Worm (Caenorhabditis elegans) whole organism, early embryonic: Measurements from ENCODE around the gene F45E12.5.

Source experiments
- B0310.2 ChIP-seq: sonication (generic microtip); optimal IDR thresholded peaks from 2 replicates; lab custom pipeline; 2016; ENCODE audit warnings: mild to moderate bottlenecking, missing genetic modification characterization, missing compliant biosample characterization
- F13C5.2 ChIP-seq: sonication (generic microtip); optimal IDR thresholded peaks from 2 replicates; lab custom pipeline; 2017; ENCODE audit warnings: mild to moderate bottlenecking, missing genetic modification characterization, inconsistent platforms, missing compliant biosample characterization
- aly-1 ChIP-seq: sonication (generic microtip); optimal IDR thresholded peaks from 2 replicates; lab custom pipeline; 2016; ENCODE audit warnings: missing genetic modification characterization, missing compliant biosample characterization
- ama-1 ChIP-seq: fragments of 150-350 bp; optimal IDR thresholded peaks from 2 replicates; lab custom pipeline; 2014
- ceh-13 ChIP-seq: fragments of 200-800 bp; sonication (Bioruptor generic); optimal IDR thresholded peaks from 2 replicates; lab custom pipeline; 2018; ENCODE audit warnings: mild to moderate bottlenecking, missing genetic modification characterization, missing compliant biosample characterization
- ceh-36 ChIP-seq: sonication (generic microtip); optimal IDR thresholded peaks from 2 replicates; lab custom pipeline; 2016; ENCODE audit warnings: missing genetic modification characterization, inconsistent platforms, missing compliant biosample characterization
- ets-7 ChIP-seq: sonication (generic microtip); optimal IDR thresholded peaks from 2 replicates; lab custom pipeline; 2016; ENCODE audit warnings: missing genotype, missing genetic modification characterization, missing compliant biosample characterization
- flt-1 ChIP-seq: fragments of 200-800 bp; sonication (Bioruptor generic); IDR thresholded peaks from 2 replicates; pipeline ENCODE4 v1.3.6; 2022; ENCODE audit warnings: missing genetic modification characterization, missing compliant biosample characterization
- hmbx-1 ChIP-seq: sonication (generic microtip); optimal IDR thresholded peaks from 2 replicates; lab custom pipeline; 2016; ENCODE audit warnings: mild to moderate bottlenecking, missing genetic modification characterization, missing compliant biosample characterization
- hmg-4 ChIP-seq: fragments of 200-800 bp; sonication (Bioruptor generic); optimal IDR thresholded peaks from 2 replicates; lab custom pipeline; 2018; ENCODE audit warnings: mild to moderate bottlenecking, missing genetic modification characterization, missing compliant biosample characterization
- hnd-1 ChIP-seq: sonication (generic microtip); optimal IDR thresholded peaks from 2 replicates; lab custom pipeline; 2016; ENCODE audit warnings: missing genetic modification characterization, missing compliant biosample characterization
- pes-1 ChIP-seq: fragments of 200-800 bp; sonication (Bioruptor generic); IDR thresholded peaks from 2 replicates; pipeline ENCODE4 v1.3.6; 2022; ENCODE audit warnings: missing genetic modification reagents, missing genetic modification characterization, missing compliant biosample characterization
- scrt-1 ChIP-seq: fragments of 200-800 bp; sonication (Bioruptor generic); IDR thresholded peaks from 2 replicates; pipeline ENCODE4 v1.3.6; 2022; ENCODE audit warnings: missing genetic modification characterization, missing compliant biosample characterization
- sea-1 ChIP-seq: fragments of 200-800 bp; sonication (Bioruptor generic); conservative IDR thresholded peaks from 2 replicates; pipeline ENCODE4 v1.3.6; 2022; ENCODE audit warnings: missing genetic modification characterization, missing compliant biosample characterization
- tbx-11 ChIP-seq: fragments of 200-800 bp; sonication (Bioruptor generic); IDR thresholded peaks from 2 replicates; pipeline ENCODE4 v1.3.6; 2022; ENCODE audit warnings: missing genetic modification characterization, missing compliant biosample characterization
- tbx-37 ChIP-seq: fragments of 200-800 bp; sonication (Bioruptor generic); conservative IDR thresholded peaks from 2 replicates; pipeline ENCODE4 v1.3.6; 2022; ENCODE audit warnings: missing genetic modification reagents, missing genetic modification characterization, missing compliant biosample characterization
- tra-4 ChIP-seq: sonication (generic microtip); optimal IDR thresholded peaks from 2 replicates; lab custom pipeline; 2017; ENCODE audit warnings: missing genetic modification characterization, missing compliant biosample characterization

Gene F45E12.5

ce11 chrII:7317468-7317867 is 7.6 kb upstream of the F45E12.5 start, which contains the start of gene F21D12.2:
F21D12.2 (plus strand) TSS chrII:7317768.
- TF ChIP-seq aly-1 (tag; lab: Kevin White, UChicago) (no peak), ceh-13 (GFP tag; lab: Kevin White, UChicago) (no peak), flt-1 (GFP tag; lab: Robert Waterston, UW) (no peak), tbx-37 (GFP tag; lab: Robert Waterston, UW) (no peak), hmbx-1 (tag; lab: Kevin White, UChicago) (no peak), B0310.2 (tag; lab: Kevin White, UChicago) (no peak), ama-1 (lab: Kevin White, UChicago) (no peak), F13C5.2 (no peak), tbx-11 (no peak), ceh-36 (tag; lab: Kevin White, UChicago) (no peak), pes-1 (GFP tag; lab: Robert Waterston, UW) (no peak)

ce11 chrII:7314083-7314482 is 4.2 kb upstream of the F45E12.5 start, which contains the start of gene F45E12.6:
F45E12.6 (minus strand) TSS chrII:7314183.
- TF ChIP-seq tra-4 (tag; lab: Kevin White, UChicago) (no peak), ama-1 (lab: Kevin White, UChicago) (no peak), flt-1 (GFP tag; lab: Robert Waterston, UW) (no peak), tbx-11 (no peak), F13C5.2 (no peak), hmg-4 (GFP tag; lab: Kevin White, UChicago) (no peak), ceh-13 (GFP tag; lab: Kevin White, UChicago) (no peak), pes-1 (GFP tag; lab: Robert Waterston, UW) (no peak), aly-1 (tag; lab: Kevin White, UChicago) (no peak), B0310.2 (tag; lab: Kevin White, UChicago) (no peak), hnd-1 (tag; lab: Kevin White, UChicago) (no peak)

DNA sequence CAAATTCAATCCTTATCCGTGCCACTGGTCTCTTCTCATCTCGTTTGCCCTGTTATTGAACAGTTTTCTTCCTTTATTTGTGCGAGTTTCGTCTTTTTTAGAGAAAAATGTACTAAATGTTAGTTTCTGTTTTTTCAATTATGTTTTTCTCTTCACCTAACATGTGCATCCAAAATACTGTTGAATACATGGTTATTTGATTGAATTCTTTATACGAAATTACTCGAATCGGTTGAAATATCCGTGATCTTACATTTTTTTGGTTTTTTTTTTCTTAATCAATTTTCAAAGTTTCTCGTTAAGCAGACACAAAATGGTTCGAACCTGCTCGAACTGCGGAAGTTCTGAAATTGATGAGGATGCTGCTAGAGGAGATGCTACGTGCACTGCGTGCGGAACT is 4.4 kb downstream of the F45E12.5 start, which contains the start of gene brf-1:
Gene brf-1 (plus strand): TSS at position 301 of the 400 bp plus-strand sequence.
- TF ChIP-seq hmg-4 (GFP tag; lab: Kevin White, UChicago) (no peak), hmbx-1 (tag; lab: Kevin White, UChicago) (no peak), aly-1 (tag; lab: Kevin White, UChicago) (no peak), B0310.2 (tag; lab: Kevin White, UChicago) (no peak), hnd-1 (tag; lab: Kevin White, UChicago) (no peak), flt-1 (GFP tag; lab: Robert Waterston, UW) (no peak), tbx-37 (GFP tag; lab: Robert Waterston, UW) (no peak), F13C5.2 (no peak), ets-7 (tag; lab: Kevin White, UChicago) (no peak), ceh-36 (tag; lab: Kevin White, UChicago) (no peak), ceh-13 (GFP tag; lab: Kevin White, UChicago) (no peak)

DNA sequence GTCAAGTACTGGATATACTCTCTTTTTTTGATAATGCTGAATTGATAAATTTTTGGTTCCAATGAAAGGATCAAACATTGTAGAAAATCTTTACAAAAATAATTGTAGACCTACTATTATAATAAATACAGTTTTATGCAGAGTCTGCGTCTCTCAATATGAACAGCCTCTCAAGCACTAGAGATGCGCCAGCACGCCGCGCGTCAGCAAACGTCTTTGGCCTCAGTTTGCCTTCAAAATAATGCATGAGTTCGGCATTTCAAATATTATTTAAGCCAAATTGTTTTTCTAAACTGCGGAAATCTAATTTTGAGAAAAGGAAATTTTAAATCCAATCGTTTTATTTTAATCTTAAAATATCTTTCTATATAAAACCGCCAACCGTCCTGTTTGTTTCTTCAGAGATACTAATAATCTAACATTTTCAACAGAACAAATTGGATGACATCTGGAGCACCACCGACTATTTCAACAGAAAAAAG is 8.2 kb downstream of the F45E12.5 start, which contains the start of gene cul-4:
Gene cul-4 (plus strand): TSS at position 432 of the 482 bp plus-strand sequence.
- no peak for TF ChIP-seq sea-1 (GFP tag; lab: Robert Waterston, UW)
- no peak for TF ChIP-seq ets-7 (tag; lab: Kevin White, UChicago)
- no peak for TF ChIP-seq tbx-37 (GFP tag; lab: Robert Waterston, UW)
- TF ChIP-seq F13C5.2, result no peak
- TF ChIP-seq ceh-36 (tag; lab: Kevin White, UChicago), result no peak

DNA sequence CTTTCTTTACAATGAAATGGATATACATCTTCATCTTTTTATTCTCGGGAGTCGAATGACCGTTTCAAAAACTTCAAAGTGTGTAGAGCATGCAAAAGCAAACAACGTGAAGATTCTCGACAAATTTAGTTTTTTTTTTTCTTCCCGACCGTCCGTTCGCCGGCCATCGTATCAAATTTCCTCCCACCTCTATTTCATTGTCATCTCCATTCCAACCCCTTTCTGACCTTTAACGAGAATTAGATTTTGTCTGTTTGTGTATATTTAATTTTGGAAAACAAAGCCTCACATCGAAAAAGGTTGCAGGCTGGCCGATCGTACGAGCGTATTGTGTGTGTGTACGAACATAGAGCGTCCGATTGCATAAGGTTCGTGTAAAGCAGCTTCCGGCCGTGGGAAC is 10.9 kb downstream of the F45E12.5 start, which contains the start of gene C30G12.1:
Gene C30G12.1 (plus strand): TSS at position 301 of the 400 bp plus-strand sequence.
- no peak for TF ChIP-seq hnd-1 (tag; lab: Kevin White, UChicago)
- TF ChIP-seq ets-7 (tag; lab: Kevin White, UChicago), result no peak
- no peak for TF ChIP-seq hmg-4 (GFP tag; lab: Kevin White, UChicago)
- TF ChIP-seq flt-1 (GFP tag; lab: Robert Waterston, UW), result no peak
- no peak for TF ChIP-seq hmbx-1 (tag; lab: Kevin White, UChicago)
- TF ChIP-seq ceh-36 (tag; lab: Kevin White, UChicago), result no peak
- TF ChIP-seq aly-1 (tag; lab: Kevin White, UChicago), result no peak

- TF ChIP-seq hmg-4 (GFP tag; lab: Kevin White, UChicago) (no peak), hnd-1 (tag; lab: Kevin White, UChicago) (no peak), pes-1 (GFP tag; lab: Robert Waterston, UW) (no peak), aly-1 (tag; lab: Kevin White, UChicago) (no peak), tbx-37 (GFP tag; lab: Robert Waterston, UW) (no peak), ceh-36 (tag; lab: Kevin White, UChicago) (no peak), hmbx-1 (tag; lab: Kevin White, UChicago) (no peak), ama-1 (lab: Kevin White, UChicago) (no peak), flt-1 (GFP tag; lab: Robert Waterston, UW) (no peak), ets-7 (tag; lab: Kevin White, UChicago) (no peak), sea-1 (GFP tag; lab: Robert Waterston, UW) (no peak), tbx-11 (no peak), ceh-13 (GFP tag; lab: Kevin White, UChicago) (no peak)
Measured at ce11 chrII:7298197-7298682, 11.7 kb downstream of the F45E12.5 start, which contains the start of gene puf-8. puf-8 (minus strand) TSS chrII:7298247.

DNA sequence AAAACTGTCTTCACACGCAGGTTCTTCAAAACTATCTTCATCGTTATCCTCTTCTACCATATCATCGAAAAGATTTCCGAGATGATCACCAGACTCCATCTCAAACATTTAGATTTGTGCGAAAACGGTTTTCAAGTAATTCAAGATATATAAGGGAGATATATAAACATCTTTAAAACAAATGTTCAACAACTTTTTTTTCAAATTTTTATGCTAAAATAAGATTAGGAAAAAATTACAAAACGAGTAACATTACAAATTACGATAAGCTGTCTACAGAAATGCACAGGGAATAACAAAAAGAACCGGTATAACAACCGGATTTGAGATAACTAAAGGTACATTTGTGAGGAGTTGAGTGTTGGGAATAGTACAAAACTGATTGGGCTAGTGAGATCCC is 14.0 kb downstream of the F45E12.5 start, which contains the start of gene C30G12.6:
Gene C30G12.6 (minus strand): TSS at position 101 of the 400 bp plus-strand sequence.
- no peak for TF ChIP-seq B0310.2 (tag; lab: Kevin White, UChicago)
- no peak for TF ChIP-seq tbx-11
- no peak for TF ChIP-seq ceh-36 (tag; lab: Kevin White, UChicago)
- TF ChIP-seq F13C5.2, result no peak
- TF ChIP-seq hmbx-1 (tag; lab: Kevin White, UChicago), result no peak
- no peak for TF ChIP-seq flt-1 (GFP tag; lab: Robert Waterston, UW)
- TF ChIP-seq tbx-37 (GFP tag; lab: Robert Waterston, UW), result no peak
- TF ChIP-seq ama-1 (lab: Kevin White, UChicago), result no peak
- no peak for TF ChIP-seq scrt-1 (GFP tag; lab: Robert Waterston, UW)
- TF ChIP-seq sea-1 (GFP tag; lab: Robert Waterston, UW), result no peak
- no peak for TF ChIP-seq aly-1 (tag; lab: Kevin White, UChicago)
- no peak for TF ChIP-seq hmg-4 (GFP tag; lab: Kevin White, UChicago)
- TF ChIP-seq ceh-13 (GFP tag; lab: Kevin White, UChicago), result no peak
- no peak for TF ChIP-seq hnd-1 (tag; lab: Kevin White, UChicago)
- TF ChIP-seq pes-1 (GFP tag; lab: Robert Waterston, UW), result no peak
- TF ChIP-seq tra-4 (tag; lab: Kevin White, UChicago), result no peak
